Worm (Caenorhabditis elegans): ENCODE data around the gene H12I19.115.

The H12I19.115 gene

DNA sequence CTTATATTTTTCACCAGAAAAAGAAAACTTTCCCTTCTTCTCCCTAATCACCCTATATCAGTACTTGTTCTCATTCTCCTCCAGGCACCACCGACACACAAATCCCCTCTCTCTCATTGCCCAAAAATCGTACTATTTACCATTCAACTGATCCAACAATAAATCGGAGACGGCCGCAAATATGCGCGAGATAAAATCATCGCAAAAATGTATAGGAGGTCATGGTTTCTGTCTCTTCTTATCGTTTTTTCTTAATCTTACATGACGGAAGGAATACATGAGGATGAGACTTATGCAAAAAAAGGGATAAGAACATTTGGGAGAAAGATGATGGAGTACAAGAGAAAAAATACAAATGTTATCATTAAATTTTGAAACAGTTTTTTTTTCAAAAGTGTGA lies 41.3 kb downstream of the H12I19.115 start:
- no peak for TF ChIP-seq tbx-11 (GFP tag; IDR thresholded peaks at IDR 0.05)
- TF ChIP-seq flt-1 (GFP tag; IDR thresholded peaks at IDR 0.05), result no peak
- no peak for TF ChIP-seq scrt-1 (GFP tag; IDR thresholded peaks at IDR 0.05)
- no peak for TF ChIP-seq ama-1 (optimal IDR thresholded peaks at IDR 0.05)
- no peak for TF ChIP-seq aly-1 (tag; optimal IDR thresholded peaks at IDR 0.05)
- TF ChIP-seq B0310.2 (tag; optimal IDR thresholded peaks at IDR 0.05), result no peak
- TF ChIP-seq ceh-36 (tag; optimal IDR thresholded peaks at IDR 0.05), result no peak
- TF ChIP-seq sea-1 (GFP tag; conservative IDR thresholded peaks at IDR 0.05), result no peak

- no peak for TF ChIP-seq pes-1 (GFP tag; IDR thresholded peaks at IDR 0.05)
- peak; percentile 37 for TF ChIP-seq ama-1 (optimal IDR thresholded peaks at IDR 0.05)
- TF ChIP-seq flt-1 (GFP tag; IDR thresholded peaks at IDR 0.05), result 0 out of 2 replicates have a peak, but pooled peaks have one; percentile 14
Measured at ce11 chrIV:14083505-14083904, 44.1 kb downstream of the H12I19.115 start, which contains the start of gene F52B11.2. F52B11.2 (plus strand) TSS chrIV:14083568.

DNA sequence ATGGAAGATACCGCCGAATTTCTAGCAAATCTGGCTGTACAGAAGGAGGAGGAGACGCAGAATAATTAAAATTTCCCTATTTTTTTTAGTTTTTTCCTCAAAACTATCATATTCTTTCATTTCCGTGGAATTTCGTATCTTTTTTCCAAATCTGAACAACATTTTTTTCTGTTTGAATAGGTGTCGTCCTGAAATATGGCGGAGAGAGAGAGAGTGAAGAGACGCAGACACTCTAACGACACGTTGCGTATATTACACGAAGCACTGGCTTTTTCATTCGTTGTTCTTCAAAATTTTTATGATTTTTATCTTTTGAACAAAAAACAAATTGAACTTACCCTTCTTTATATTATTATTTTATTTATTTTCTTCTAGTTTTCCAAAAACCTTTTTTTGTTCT lies 44.7 kb downstream of the H12I19.115 start:
- TF ChIP-seq aly-1 (tag; optimal IDR thresholded peaks at IDR 0.05) (no peak), B0310.2 (tag; optimal IDR thresholded peaks at IDR 0.05) (no peak), tra-4 (tag; optimal IDR thresholded peaks at IDR 0.05) (no peak), hnd-1 (tag; optimal IDR thresholded peaks at IDR 0.05) (no peak), ceh-36 (tag; optimal IDR thresholded peaks at IDR 0.05) (no peak), flt-1 (GFP tag; IDR thresholded peaks at IDR 0.05) (no peak), hmg-4 (GFP tag; optimal IDR thresholded peaks at IDR 0.05) (no peak), tbx-37 (GFP tag; conservative IDR thresholded peaks at IDR 0.05) (no peak), sea-1 (GFP tag; conservative IDR thresholded peaks at IDR 0.05) (no peak), tbx-11 (GFP tag; IDR thresholded peaks at IDR 0.05) (no peak), ama-1 (optimal IDR thresholded peaks at IDR 0.05) (no peak), scrt-1 (GFP tag; IDR thresholded peaks at IDR 0.05) (no peak), pes-1 (GFP tag; IDR thresholded peaks at IDR 0.05) (no peak)

All from whole organism, early embryonic.